Worm (Caenorhabditis elegans): ENCODE measurements around the gene sftb-6.

ce11 chrII:105327-105882 lies 7.2 kb downstream of the sftb-6 start:
- TF ChIP-seq egl-27 (tag; optimal IDR thresholded peaks at IDR 0.05), result no peak
- no peak for TF ChIP-seq pax-3 (tag; optimal IDR thresholded peaks at IDR 0.05)
- no peak for TF ChIP-seq unc-86 (tag; optimal IDR thresholded peaks at IDR 0.05)
- TF ChIP-seq unc-62 (GFP tag; optimal IDR thresholded peaks at IDR 0.05), result no peak
- TF ChIP-seq ceh-8 (GFP tag; optimal IDR thresholded peaks at IDR 0.05), result no peak
- TF ChIP-seq nhr-71 (tag; optimal IDR thresholded peaks at IDR 0.05), result no peak
- TF ChIP-seq ceh-82 (tag; optimal IDR thresholded peaks at IDR 0.05), result no peak
- no peak for TF ChIP-seq lin-35 (GFP tag; optimal IDR thresholded peaks at IDR 0.05)

Data from whole organism, L1 larva.